Worm (Caenorhabditis elegans) whole organism, midembryonic: Measurements from ENCODE around the gene M70.5.

ENCODE experiments used
- T22C8.4 ChIP-seq: fragments of 200-800 bp; sonication (Bioruptor generic); IDR thresholded peaks from 2 replicates; pipeline ENCODE4 v1.3.6; 2022; ENCODE audit warnings: missing genetic modification characterization, missing compliant biosample characterization
- flt-1 ChIP-seq: fragments of 200-800 bp; sonication (Bioruptor generic); IDR thresholded peaks from 2 replicates; pipeline ENCODE4 v1.3.6; 2022; ENCODE audit warnings: missing genetic modification characterization, missing compliant biosample characterization
- klf-2 ChIP-seq: fragments of 200-800 bp; sonication (Bioruptor generic); conservative IDR thresholded peaks from 2 replicates; pipeline ENCODE4 v1.3.6; 2022; ENCODE audit warnings: missing genetic modification reagents, missing genetic modification characterization, missing compliant biosample characterization
- med-1 ChIP-seq: sonication (generic microtip); optimal IDR thresholded peaks from 2 replicates; lab custom pipeline; 2017; ENCODE audit warnings: missing genetic modification characterization, mild to moderate bottlenecking, missing compliant biosample characterization, antibody characterized with exemption, missing genetic modification reagents; ENCODE audit not compliant: insufficient read depth
- ref-1 ChIP-seq: fragments of 200-800 bp; sonication (Bioruptor generic); conservative IDR thresholded peaks from 2 replicates; pipeline ENCODE4 v1.3.6; 2022; ENCODE audit warnings: missing genetic modification reagents, missing genetic modification characterization, missing compliant biosample characterization
- tab-1 ChIP-seq: fragments of 200-800 bp; sonication (Bioruptor generic); IDR thresholded peaks from 2 replicates; pipeline ENCODE4 v1.3.6; 2022; ENCODE audit warnings: missing genetic modification characterization, missing compliant biosample characterization
- ztf-23 ChIP-seq: fragments of 200-800 bp; sonication (Bioruptor generic); IDR thresholded peaks from 2 replicates; pipeline ENCODE4 v1.3.6; 2022; ENCODE audit warnings: missing genetic modification reagents, missing genetic modification characterization, missing compliant biosample characterization
- ztf-29 ChIP-seq: fragments of 200-800 bp; sonication (Bioruptor generic); IDR thresholded peaks from 2 replicates; pipeline ENCODE4 v1.3.6; 2022; ENCODE audit warnings: missing genetic modification reagents, missing genetic modification characterization, missing compliant biosample characterization

DNA sequence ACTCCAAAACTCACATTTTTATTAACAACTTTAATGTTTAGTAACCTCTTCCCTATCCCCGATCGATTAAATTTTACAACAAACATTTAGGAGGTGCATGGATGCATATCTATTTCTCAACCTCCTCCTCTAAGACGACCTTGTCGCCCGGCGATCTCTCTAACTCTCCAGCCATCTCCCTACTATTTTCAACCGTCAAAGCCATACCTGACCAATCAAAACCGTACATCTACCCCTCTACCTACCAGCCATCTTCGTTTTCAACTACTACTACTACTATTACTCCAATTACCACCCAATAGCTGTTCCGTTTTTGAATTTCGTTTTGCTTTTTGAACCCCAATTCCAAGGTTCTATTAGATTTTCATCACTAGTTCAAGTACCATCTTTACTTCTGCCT lies 46.1 kb upstream of the M70.5 start:
- TF ChIP-seq ztf-23 (no peak), klf-2 (no peak), ztf-29 (GFP tag; lab: Robert Waterston, UW) (no peak), flt-1 (no peak), T22C8.4 (GFP tag; lab: Robert Waterston, UW) (no peak), med-1 (GFP tag; lab: Kevin White, UChicago) (no peak), tab-1 (GFP tag; lab: Robert Waterston, UW) (no peak), ref-1 (GFP tag; lab: Robert Waterston, UW) (no peak)
